Fruit fly (Drosophila melanogaster): ENCODE measurements around the gene CG7299.

CG7299 gene

dm6 chr2L:10654520-10654919 is 29.7 kb downstream of the CG7299 start:
- TF ChIP-seq CG10274 (GFP tag; optimal IDR thresholded peaks at IDR 0.05) (no peak), zen (tag; optimal IDR thresholded peaks at IDR 0.05) (peak; percentile 19), CG17912 (GFP tag; optimal IDR thresholded peaks at IDR 0.05) (no peak), CG11504 (tag; optimal IDR thresholded peaks at IDR 0.05) (peak; percentile 99), Antp (GFP tag; optimal IDR thresholded peaks at IDR 0.05) (no peak), CG2199 (GFP tag; IDR thresholded peaks at IDR 0.05) (0 out of 3 replicates have a peak, but pooled peaks have one; percentile 30)

DNA sequence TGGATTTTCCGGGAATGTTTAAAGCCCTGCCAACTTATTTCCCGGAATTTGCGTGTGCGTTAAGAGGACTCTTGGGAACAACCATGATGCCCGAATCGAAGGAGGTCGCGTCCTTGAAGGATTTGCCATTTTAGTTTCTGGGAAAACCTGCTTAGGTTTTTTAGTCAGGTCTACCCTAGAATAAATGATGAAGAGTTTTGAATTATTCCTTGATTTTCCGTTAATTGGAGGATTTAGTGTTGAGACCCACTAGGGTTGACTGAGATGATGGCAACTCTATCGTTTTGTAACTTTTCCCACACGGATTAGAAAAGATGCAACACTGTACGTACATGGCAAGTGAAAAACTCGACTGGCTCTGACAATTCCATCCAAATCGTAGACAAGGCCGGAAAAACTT is 32.9 kb downstream of the CG7299 start, which contains the start of gene dbf:
Gene dbf (plus strand): TSS at position 301 of the 400 bp plus-strand sequence.
- no peak for TF ChIP-seq odd (GFP tag; optimal IDR thresholded peaks at IDR 0.05)
- TF ChIP-seq CG9215 (GFP tag; IDR thresholded peaks at IDR 0.05) = no peak
- no peak for TF ChIP-seq tx (GFP tag; optimal IDR thresholded peaks at IDR 0.05)
- TF ChIP-seq mirr (GFP tag; optimal IDR thresholded peaks at IDR 0.05) = no peak
- no peak for TF ChIP-seq CG15601 (tag; optimal IDR thresholded peaks at IDR 0.05)
- no peak for TF ChIP-seq Six4 (GFP tag; optimal IDR thresholded peaks at IDR 0.05)
- TF ChIP-seq Dll (GFP tag; IDR thresholded peaks at IDR 0.05; ENCODE audit: partially characterized antibody) = no peak
- no peak for TF ChIP-seq CG10321 (GFP tag; IDR thresholded peaks at IDR 0.05)
- TF ChIP-seq btn (GFP tag; optimal IDR thresholded peaks at IDR 0.05) = no peak
- TF ChIP-seq CG12104 (GFP tag; optimal IDR thresholded peaks at IDR 0.05) = no peak
- TF ChIP-seq CG18599 (GFP tag; optimal IDR thresholded peaks at IDR 0.05) = no peak
- TF ChIP-seq vvl (GFP tag; IDR thresholded peaks at IDR 0.05) = no peak
- no peak for TF ChIP-seq tll (GFP tag; optimal IDR thresholded peaks at IDR 0.05)
- TF ChIP-seq ttk (GFP tag; IDR thresholded peaks at IDR 0.05) = no peak
- TF ChIP-seq sd (tag; optimal IDR thresholded peaks at IDR 0.05) = no peak
- TF ChIP-seq Nf-YA (GFP tag; IDR thresholded peaks at IDR 0.05) = no peak
- TF ChIP-seq Dp (GFP tag; optimal IDR thresholded peaks at IDR 0.05) = no peak
- no peak for TF ChIP-seq otp (GFP tag; IDR thresholded peaks at IDR 0.05)
- no peak for TF ChIP-seq CG11696 (GFP tag; IDR thresholded peaks at IDR 0.05)

dm6 chr2L:10647720-10648349 is 36.4 kb downstream of the CG7299 start:
- TF ChIP-seq HLH3B (GFP tag; IDR thresholded peaks at IDR 0.05) (no peak), insv (GFP tag; optimal IDR thresholded peaks at IDR 0.05) (peak in 1 of 2 experiments; percentile 91), psq (GFP tag; optimal IDR thresholded peaks at IDR 0.05) (no peak), zen (tag; optimal IDR thresholded peaks at IDR 0.05) (peak; percentile 41), bbx (GFP tag; IDR thresholded peaks at IDR 0.05; ENCODE audit: partially characterized antibody) (no peak), trh (GFP tag; optimal IDR thresholded peaks at IDR 0.05) (no peak), Meics (GFP tag; optimal IDR thresholded peaks at IDR 0.05) (no peak), dpn (GFP tag; optimal IDR thresholded peaks at IDR 0.05) (no peak), Stat92E (GFP tag; optimal IDR thresholded peaks at IDR 0.05) (no peak), CG17361 (GFP tag; IDR thresholded peaks at IDR 0.05) (no peak), CG32532 (GFP tag; IDR thresholded peaks at IDR 0.05) (no peak), YL-1 (GFP tag; optimal IDR thresholded peaks at IDR 0.05) (no peak), Elba2 (GFP tag; optimal IDR thresholded peaks at IDR 0.05) (peak; percentile 99), CG9876 (GFP tag; optimal IDR thresholded peaks at IDR 0.05) (no peak), CG3995 (GFP tag; optimal IDR thresholded peaks at IDR 0.05) (peak; percentile 75), klu (GFP tag; IDR thresholded peaks at IDR 0.05) (no peak), pho (GFP tag; optimal IDR thresholded peaks at IDR 0.05) (no peak), gfzf (GFP tag; optimal IDR thresholded peaks at IDR 0.05) (no peak), eyg (GFP tag; optimal IDR thresholded peaks at IDR 0.05) (no peak), CG15514 (GFP tag; optimal IDR thresholded peaks at IDR 0.05) (no peak), CG1792 (GFP tag; optimal IDR thresholded peaks at IDR 0.05) (no peak), CG31441 (GFP tag; IDR thresholded peaks at IDR 0.05) (0 out of 2 replicates have a peak, but pooled peaks have one; percentile 48), p53 (GFP tag; optimal IDR thresholded peaks at IDR 0.05) (no peak), Hsf (GFP tag; optimal IDR thresholded peaks at IDR 0.05) (no peak), CG8359 (GFP tag; optimal IDR thresholded peaks at IDR 0.05; ENCODE audit: borderline replicate concordance) (no peak)

All from whole organism, embryonic.